Worm (Caenorhabditis elegans) whole organism, L3 larva: ENCODE results near the gene citk-2.
A peak's percentile ranks its signal among the peaks of the same experiment; 100 is the strongest.

ENCODE experiments used
- R02D3.7 ChIP-seq: fragments of 150-350 bp; optimal IDR thresholded peaks from 2 replicates; lab custom pipeline; 2014; ENCODE audit warnings: missing biosample characterization, missing genetic modification characterization
- ZK546.5 ChIP-seq: sonication (generic microtip); optimal IDR thresholded peaks from 2 replicates; lab custom pipeline; 2017; ENCODE audit warnings: missing biosample characterization, missing genetic modification characterization
- aly-2 ChIP-seq: fragments of 150-350 bp; optimal IDR thresholded peaks from 2 replicates; lab custom pipeline; 2014; ENCODE audit warnings: missing biosample characterization, missing genetic modification characterization
- ama-1 ChIP-seq: fragments of 150-350 bp; optimal IDR thresholded peaks from 2 replicates; lab custom pipeline; 2018
- ceh-16 ChIP-seq: sonication (generic microtip); optimal IDR thresholded peaks from 2 replicates; lab custom pipeline; 2017; ENCODE audit warnings: missing biosample characterization, missing genetic modification characterization
- ceh-28 ChIP-seq: fragments of 150-350 bp; optimal IDR thresholded peaks from 2 replicates; lab custom pipeline; 2014; ENCODE audit warnings: missing biosample characterization, missing genetic modification reagents, missing genetic modification characterization
- ceh-82 ChIP-seq: fragments of 150-350 bp; optimal IDR thresholded peaks from 2 replicates; lab custom pipeline; 2014; ENCODE audit warnings: missing biosample characterization, missing genetic modification characterization
- ceh-9 ChIP-seq: sonication (generic microtip); optimal IDR thresholded peaks from 2 replicates; lab custom pipeline; 2018; ENCODE audit warnings: missing biosample characterization, missing genetic modification characterization
- daf-12 ChIP-seq: fragments of 150-350 bp; optimal IDR thresholded peaks from 2 replicates; lab custom pipeline; 2014; ENCODE audit warnings: missing biosample characterization, missing genetic modification reagents, missing genetic modification characterization
- egl-27 ChIP-seq: sonication (generic microtip); optimal IDR thresholded peaks from 4 replicates; lab custom pipeline; 2017; ENCODE audit warnings: missing biosample characterization, missing genetic modification reagents, missing genetic modification characterization
- egl-5 ChIP-seq: fragments of 150-350 bp; optimal IDR thresholded peaks from 2 replicates; lab custom pipeline; 2017; ENCODE audit warnings: missing biosample characterization, missing genetic modification reagents, missing genetic modification characterization, inconsistent platforms
- elt-2 ChIP-seq: sonication (generic microtip); optimal IDR thresholded peaks from 2 replicates; lab custom pipeline; 2016; ENCODE audit warnings: missing genetic modification reagents, mild to moderate bottlenecking, missing genetic modification characterization, missing compliant biosample characterization
- elt-3 ChIP-seq, 3 experiments: fragments of 150-350 bp in 1 of 3; sonication (generic microtip) in 2 of 3; optimal IDR thresholded peaks; 2 replicates in 2 of 3; 4 replicates in 1 of 3; lab custom pipeline; 2014 to 2017; ENCODE audit warnings: missing biosample characterization in 3 of 3, missing genetic modification characterization in 3 of 3
- eor-1 ChIP-seq, 2 experiments: fragments of 150-350 bp; optimal IDR thresholded peaks; 2 replicates each; lab custom pipeline; 2014 to 2018; ENCODE audit warnings: missing biosample characterization in 2 of 2, missing genetic modification characterization in 2 of 2
- fkh-10 ChIP-seq: sonication (generic microtip); optimal IDR thresholded peaks from 2 replicates; lab custom pipeline; 2017; ENCODE audit warnings: missing biosample characterization, missing genetic modification reagents, missing genetic modification characterization
- fkh-2 ChIP-seq: fragments of 150-350 bp; optimal IDR thresholded peaks from 2 replicates; lab custom pipeline; 2014; ENCODE audit warnings: missing biosample characterization, missing genetic modification reagents, missing genetic modification characterization
- fos-1 ChIP-seq: fragments of 150-350 bp; optimal IDR thresholded peaks from 2 replicates; lab custom pipeline; 2014; ENCODE audit warnings: missing biosample characterization, missing genetic modification characterization
- hmg-11 ChIP-seq: sonication (generic microtip); optimal IDR thresholded peaks from 2 replicates; lab custom pipeline; 2016; ENCODE audit warnings: missing genetic modification characterization, missing compliant biosample characterization
- jun-1 ChIP-seq: fragments of 150-350 bp; optimal IDR thresholded peaks from 2 replicates; lab custom pipeline; 2014; ENCODE audit warnings: missing biosample characterization, missing genetic modification reagents, missing genetic modification characterization
- lin-15B ChIP-seq: fragments of 150-350 bp; optimal IDR thresholded peaks from 2 replicates; lab custom pipeline; 2014; ENCODE audit warnings: missing biosample characterization, missing genetic modification characterization
- lin-39 ChIP-seq: fragments of 150-350 bp; optimal IDR thresholded peaks from 2 replicates; lab custom pipeline; 2018; ENCODE audit warnings: missing biosample characterization, missing genetic modification reagents, missing genetic modification characterization
- lsy-12 ChIP-seq: sonication (generic microtip); optimal IDR thresholded peaks from 2 replicates; lab custom pipeline; 2016; ENCODE audit warnings: mild to moderate bottlenecking, missing genetic modification characterization, missing compliant biosample characterization
- mml-1 ChIP-seq: fragments of 150-350 bp; sonication (generic microtip); optimal IDR thresholded peaks from 3 replicates; lab custom pipeline; 2014; ENCODE audit warnings: missing biosample characterization, missing genetic modification characterization
- nfya-1 ChIP-seq: sonication (generic microtip); optimal IDR thresholded peaks from 2 replicates; lab custom pipeline; 2017; ENCODE audit warnings: missing genetic modification characterization, mild to moderate bottlenecking, missing compliant biosample characterization, antibody characterized with exemption, moderate library complexity; ENCODE audit not compliant: insufficient read depth
- nhr-11 ChIP-seq: fragments of 150-350 bp; optimal IDR thresholded peaks from 2 replicates; lab custom pipeline; 2014; ENCODE audit warnings: missing biosample characterization, missing genetic modification characterization
- nhr-23 ChIP-seq: fragments of 150-350 bp; optimal IDR thresholded peaks from 2 replicates; lab custom pipeline; 2014; ENCODE audit warnings: missing biosample characterization, missing genetic modification reagents, missing genetic modification characterization
- nhr-25 ChIP-seq: sonication (generic microtip); optimal IDR thresholded peaks from 2 replicates; lab custom pipeline; 2017; ENCODE audit warnings: missing biosample characterization, missing genetic modification characterization
- nhr-28 ChIP-seq: fragments of 150-350 bp; optimal IDR thresholded peaks from 2 replicates; lab custom pipeline; 2014; ENCODE audit warnings: missing biosample characterization, missing genetic modification characterization
- nhr-43 ChIP-seq: sonication (generic microtip); optimal IDR thresholded peaks from 2 replicates; lab custom pipeline; 2016; ENCODE audit warnings: mild to moderate bottlenecking, missing genetic modification characterization, missing compliant biosample characterization; ENCODE audit not compliant: poor library complexity, severe bottlenecking
- nhr-67 ChIP-seq: fragments of 150-350 bp; optimal IDR thresholded peaks from 2 replicates; lab custom pipeline; 2014; ENCODE audit warnings: missing biosample characterization, missing genetic modification characterization
- nhr-76 ChIP-seq: fragments of 150-350 bp; sonication (generic microtip); optimal IDR thresholded peaks from 5 replicates; lab custom pipeline; 2014; ENCODE audit warnings: missing biosample characterization, missing genetic modification characterization
- nhr-77 ChIP-seq: fragments of 150-350 bp; optimal IDR thresholded peaks from 2 replicates; lab custom pipeline; 2014; ENCODE audit warnings: missing biosample characterization, missing genetic modification characterization
- pha-4 ChIP-seq: fragments of 150-350 bp; optimal IDR thresholded peaks from 2 replicates; lab custom pipeline; 2014; ENCODE audit warnings: missing biosample characterization, missing genetic modification reagents, missing genetic modification characterization
- pqm-1 ChIP-seq: fragments of 150-350 bp; optimal IDR thresholded peaks from 2 replicates; lab custom pipeline; 2017; ENCODE audit warnings: missing biosample characterization, missing genetic modification characterization, inconsistent platforms
- sea-2 ChIP-seq: fragments of 150-350 bp; sonication (generic microtip); optimal IDR thresholded peaks from 4 replicates; lab custom pipeline; 2014; ENCODE audit warnings: missing biosample characterization, missing genetic modification reagents, missing genetic modification characterization
- skn-1 ChIP-seq: fragments of 150-350 bp; optimal IDR thresholded peaks from 2 replicates; lab custom pipeline; 2014; ENCODE audit warnings: missing biosample characterization, missing genetic modification characterization
- snpc-4 ChIP-seq: fragments of 150-350 bp; optimal IDR thresholded peaks from 2 replicates; lab custom pipeline; 2014; ENCODE audit warnings: missing biosample characterization, missing genetic modification characterization
- tbx-2 ChIP-seq: sonication (generic microtip); optimal IDR thresholded peaks from 2 replicates; lab custom pipeline; 2016; ENCODE audit warnings: mild to moderate bottlenecking, missing genetic modification characterization, missing compliant biosample characterization
- unc-39 ChIP-seq: sonication (generic microtip); optimal IDR thresholded peaks from 4 replicates; lab custom pipeline; 2017; ENCODE audit warnings: missing biosample characterization, missing genetic modification characterization
- unc-62 ChIP-seq: fragments of 150-350 bp; sonication (generic microtip); optimal IDR thresholded peaks from 4 replicates; lab custom pipeline; 2014; ENCODE audit warnings: missing biosample characterization, missing genetic modification reagents, missing genetic modification characterization
- zag-1 ChIP-seq: fragments of 150-350 bp; optimal IDR thresholded peaks from 2 replicates; lab custom pipeline; 2014; ENCODE audit warnings: missing biosample characterization, missing genetic modification characterization
- ztf-4 ChIP-seq: fragments of 150-350 bp; optimal IDR thresholded peaks from 2 replicates; lab custom pipeline; 2014; ENCODE audit warnings: missing biosample characterization, missing genetic modification characterization

citk-2 gene

ce11 chrII:4999122-4999521 is at the start of gene citk-2:
citk-2 (plus strand) TSS chrII:4999520.
- TF ChIP-seq lin-15B (tag; lab: Kevin White, UChicago) (peak; percentile 74), nhr-11 (tag; lab: Kevin White, UChicago) (no peak), elt-3 (tag; optimal IDR thresholded peaks at IDR 0.05; lab: Kevin White, UChicago) (no peak), fkh-10 (peak; percentile 24), lsy-12 (tag; lab: Kevin White, UChicago) (peak; percentile 61), daf-12 (no peak), tbx-2 (tag; lab: Kevin White, UChicago) (no peak), jun-1 (tag; lab: Kevin White, UChicago) (peak; percentile 66), ceh-82 (tag; lab: Kevin White, UChicago) (peak; percentile 75), nhr-67 (tag; lab: Kevin White, UChicago) (peak; percentile 5), nhr-25 (tag; lab: Kevin White, UChicago) (peak; percentile 89), nhr-76 (tag; lab: Kevin White, UChicago) (no peak), nhr-43 (peak; percentile 90), skn-1 (tag; lab: Kevin White, UChicago) (peak; percentile 79), nhr-23 (tag; lab: Kevin White, UChicago) (peak; percentile 92), pqm-1 (tag; lab: Kevin White, UChicago) (peak; percentile 19), egl-5 (tag; lab: Kevin White, UChicago) (peak; percentile 75), R02D3.7 (tag; lab: Kevin White, UChicago) (peak; percentile 66), elt-2 (tag; lab: Kevin White, UChicago) (no peak), nfya-1 (tag; lab: Kevin White, UChicago) (no peak), nhr-28 (tag; lab: Kevin White, UChicago) (no peak), lin-39 (tag; lab: Kevin White, UChicago) (peak; percentile 51), eor-1 (tag; optimal IDR thresholded peaks at IDR 0.05; lab: Kevin White, UChicago) (no peak)

- no peak for TF ChIP-seq elt-2 (tag; lab: Kevin White, UChicago)
- no peak for TF ChIP-seq nhr-67 (tag; lab: Kevin White, UChicago)
- no peak for TF ChIP-seq ceh-82 (tag; lab: Kevin White, UChicago)
- no peak for TF ChIP-seq elt-3 (tag; optimal IDR thresholded peaks at IDR 0.05; lab: Kevin White, UChicago)
- no peak for TF ChIP-seq sea-2 (GFP tag; lab: Kevin White, UChicago)
- no peak for TF ChIP-seq skn-1 (tag; lab: Kevin White, UChicago)
- no peak for TF ChIP-seq nhr-11 (tag; lab: Kevin White, UChicago)
- no peak for TF ChIP-seq jun-1 (tag; lab: Kevin White, UChicago)
These were observed 46.0 kb upstream of the citk-2 start, which contains the start of gene ndx-3 for ce11 chrII:4953289-4953688. ndx-3 (plus strand) TSS chrII:4953589.

ce11 chrII:4954099-4954959 is 45.0 kb upstream of the citk-2 start:
- TF ChIP-seq elt-2 (tag; lab: Kevin White, UChicago) (peak; percentile 5), skn-1 (tag; lab: Kevin White, UChicago) (no peak)

- TF ChIP-seq egl-5 (tag; lab: Kevin White, UChicago) (no peak), ceh-9 (tag; lab: Kevin White, UChicago) (no peak), lin-39 (tag; lab: Kevin White, UChicago) (peak; percentile 73), fos-1 (tag; lab: Kevin White, UChicago) (no peak), nhr-43 (peak; percentile 2), fkh-2 (tag; lab: Kevin White, UChicago) (no peak), lsy-12 (tag; lab: Kevin White, UChicago) (no peak), hmg-11 (tag; lab: Kevin White, UChicago) (no peak), ama-1 (lab: Kevin White, UChicago) (peak; percentile 5), zag-1 (tag; lab: Kevin White, UChicago) (no peak), mml-1 (tag; lab: Kevin White, UChicago) (no peak), ceh-16 (tag; lab: Kevin White, UChicago) (no peak), R02D3.7 (tag; lab: Kevin White, UChicago) (peak; percentile 17), nhr-76 (tag; lab: Kevin White, UChicago) (no peak), unc-39 (no peak), ztf-4 (tag; lab: Kevin White, UChicago) (no peak), lin-15B (tag; lab: Kevin White, UChicago) (peak; percentile 62), nhr-25 (tag; lab: Kevin White, UChicago) (peak; percentile 70), unc-62 (GFP tag; lab: Kevin White, UChicago) (no peak), eor-1 (tag; optimal IDR thresholded peaks at IDR 0.05; lab: Kevin White, UChicago) (no peak), sea-2 (GFP tag; lab: Kevin White, UChicago) (no peak), tbx-2 (tag; lab: Kevin White, UChicago) (no peak), ZK546.5 (tag; lab: Kevin White, UChicago) (no peak), aly-2 (tag; lab: Kevin White, UChicago) (no peak), pha-4 (tag; lab: Kevin White, UChicago) (peak; percentile 87), egl-27 (tag; lab: Kevin White, UChicago) (no peak), nhr-11 (tag; lab: Kevin White, UChicago) (no peak), elt-2 (tag; lab: Kevin White, UChicago) (peak; percentile 75), nhr-77 (tag; lab: Kevin White, UChicago) (no peak), snpc-4 (tag; lab: Kevin White, UChicago) (no peak), ceh-82 (tag; lab: Kevin White, UChicago) (no peak), ceh-28 (peak; percentile 8)
These were observed 44.0 kb upstream of the citk-2 start, which contains the start of gene pbs-3 for ce11 chrII:4955353-4955752. pbs-3 (minus strand) TSS chrII:4955427.
